Worm (Caenorhabditis elegans): ENCODE measurements around the gene stt-3.

DNA sequence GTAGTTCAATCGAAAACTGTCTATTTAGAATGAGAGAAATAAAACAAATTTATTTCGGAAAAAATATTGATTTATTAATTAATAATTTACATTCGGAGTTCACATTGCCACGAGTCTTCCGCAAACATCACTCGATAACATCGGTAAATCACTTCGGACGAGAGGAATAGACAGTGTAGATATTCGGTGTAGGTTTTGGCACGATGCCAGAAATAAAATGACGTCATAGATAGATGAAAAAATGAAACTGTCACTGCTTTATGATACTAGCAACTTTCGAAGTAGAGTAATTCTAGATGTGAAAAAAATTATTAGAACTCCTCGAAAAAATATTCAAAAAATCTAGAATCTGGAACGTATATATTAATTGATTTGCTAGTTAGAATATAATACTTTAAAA lies 31.0 kb downstream of the stt-3 start:
- TF ChIP-seq hlh-8 (tag; optimal IDR thresholded peaks at IDR 0.05): no peak
- no peak for TF ChIP-seq pag-3 (tag; optimal IDR thresholded peaks at IDR 0.05; ENCODE audit: borderline replicate concordance)
